Fruit fly (Drosophila melanogaster): ENCODE results near the gene Myo61F.

The Myo61F gene

DNA sequence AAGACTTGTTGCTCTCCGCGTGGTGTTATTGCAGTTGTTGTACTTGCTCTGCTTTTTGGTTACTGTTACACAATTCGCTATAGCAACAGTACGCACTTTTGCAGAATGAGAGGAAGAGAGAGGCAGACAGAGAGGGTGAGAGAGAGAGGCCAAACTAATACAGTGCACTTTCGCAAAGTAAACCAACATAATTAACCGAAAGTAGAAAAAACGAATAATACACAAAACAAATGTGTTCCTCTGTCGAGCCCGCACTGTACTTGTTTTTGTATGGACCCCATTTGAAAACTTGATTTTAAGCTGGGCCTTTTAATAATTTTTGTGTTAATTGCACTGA is 17.1 kb downstream of the Myo61F start (continued):
- TF ChIP-seq prd (optimal IDR thresholded peaks at IDR 0.05): no peak
- TF ChIP-seq prd (GFP tag; IDR thresholded peaks at IDR 0.05): peak; percentile 69
- TF ChIP-seq CG32767 (GFP tag; IDR thresholded peaks at IDR 0.05): no peak
- no peak for TF ChIP-seq croc (GFP tag; conservative IDR thresholded peaks at IDR 0.05)
- no peak for TF ChIP-seq bcd (GFP tag; optimal IDR thresholded peaks at IDR 0.05)
- TF ChIP-seq Oli (tag; optimal IDR thresholded peaks at IDR 0.05): peak; percentile 26
- TF ChIP-seq CG4617 (GFP tag; optimal IDR thresholded peaks at IDR 0.05; ENCODE audit: borderline replicate concordance): no peak
- TF ChIP-seq CG12071 (GFP tag; optimal IDR thresholded peaks at IDR 0.05): peak; percentile 58
- peak; percentile 72 for TF ChIP-seq Dbx (GFP tag; IDR thresholded peaks at IDR 0.05)
- TF ChIP-seq hkb (optimal IDR thresholded peaks at IDR 0.05): no peak
- peak; percentile 73 for TF ChIP-seq hkb (GFP tag; IDR thresholded peaks at IDR 0.05)
- TF ChIP-seq CG6683 (GFP tag; optimal IDR thresholded peaks at IDR 0.05): no peak
- TF ChIP-seq Fer1 (GFP tag; optimal IDR thresholded peaks at IDR 0.05): peak; percentile 66
- no peak for TF ChIP-seq Dip3 (GFP tag; optimal IDR thresholded peaks at IDR 0.05)
- TF ChIP-seq zfh1 (GFP tag; IDR thresholded peaks at IDR 0.05): peak; percentile 70; the same call in 2 of the 3 replicates
- peak; percentile 51; the same call in 1 of the 3 replicates for TF ChIP-seq CG11456 (GFP tag; IDR thresholded peaks at IDR 0.05)
- TF ChIP-seq vvl (GFP tag; IDR thresholded peaks at IDR 0.05): peak; percentile 79
- no peak for TF ChIP-seq CG15011 (GFP tag; optimal IDR thresholded peaks at IDR 0.05)
- TF ChIP-seq Ptx1 (GFP tag; IDR thresholded peaks at IDR 0.05): peak; percentile 65
- no peak for TF ChIP-seq sd (tag; optimal IDR thresholded peaks at IDR 0.05)
- TF ChIP-seq CG16779 (GFP tag; IDR thresholded peaks at IDR 0.05): no peak
- TF ChIP-seq Hmr (GFP tag; optimal IDR thresholded peaks at IDR 0.05): peak; percentile 67
- peak; percentile 61; the same call in 1 of the 2 replicates for TF ChIP-seq Rx (GFP tag; IDR thresholded peaks at IDR 0.05)
- peak; percentile 75 to 91 for TF ChIP-seq Trl (optimal IDR thresholded peaks at IDR 0.05)
- TF ChIP-seq Trl (GFP tag; optimal IDR thresholded peaks at IDR 0.05): peak; percentile 57
- TF ChIP-seq Max (GFP tag; optimal IDR thresholded peaks at IDR 0.05): peak; percentile 4
- TF ChIP-seq CG7786 (GFP tag; optimal IDR thresholded peaks at IDR 0.05): peak; percentile 49
- no peak for TF ChIP-seq repo (GFP tag; optimal IDR thresholded peaks at IDR 0.05)
- no peak for TF ChIP-seq Tbp (GFP tag; optimal IDR thresholded peaks at IDR 0.05)
- no peak for TF ChIP-seq Chrac-16 (GFP tag; optimal IDR thresholded peaks at IDR 0.05)
- peak; percentile 25 for TF ChIP-seq cwo (GFP tag; optimal IDR thresholded peaks at IDR 0.05)
- TF ChIP-seq HLH4C (GFP tag; IDR thresholded peaks at IDR 0.05; ENCODE audit: partially characterized antibody): no peak
- TF ChIP-seq Kr (GFP tag; optimal IDR thresholded peaks at IDR 0.05): no peak
- TF ChIP-seq CG6689 (GFP tag; IDR thresholded peaks at IDR 0.05): peak; percentile 58
- no peak for TF ChIP-seq CG42726 (GFP tag; IDR thresholded peaks at IDR 0.05; ENCODE audit: partially characterized antibody)
- no peak for TF ChIP-seq CTCF (GFP tag; optimal IDR thresholded peaks at IDR 0.05)
- peak; percentile 74; the same call in 2 of the 3 replicates for TF ChIP-seq ci (GFP tag; IDR thresholded peaks at IDR 0.05)
- TF ChIP-seq CG31365 (tag; optimal IDR thresholded peaks at IDR 0.05): peak; percentile 7
- peak; percentile 20; the same call in 1 of the 2 replicates for TF ChIP-seq CG11696 (GFP tag; IDR thresholded peaks at IDR 0.05)
- TF ChIP-seq CG14050 (GFP tag; IDR thresholded peaks at IDR 0.05): peak; percentile 38; the same call in 2 of the 3 replicates
- TF ChIP-seq CG7987 (GFP tag; optimal IDR thresholded peaks at IDR 0.05): no peak
- TF ChIP-seq wor (GFP tag; IDR thresholded peaks at IDR 0.05): no peak
- TF ChIP-seq CG12744 (GFP tag; optimal IDR thresholded peaks at IDR 0.05): no peak
- no peak for TF ChIP-seq CG5180 (GFP tag; optimal IDR thresholded peaks at IDR 0.05)
- TF ChIP-seq Ets97D (GFP tag; optimal IDR thresholded peaks at IDR 0.05): no peak
- TF ChIP-seq MESR4 (GFP tag; optimal IDR thresholded peaks at IDR 0.05): no peak
- no peak for TF ChIP-seq CG10543 (GFP tag; optimal IDR thresholded peaks at IDR 0.05)
- no peak for TF ChIP-seq CG3995 (GFP tag; optimal IDR thresholded peaks at IDR 0.05)
- TF ChIP-seq CG7745 (tag; optimal IDR thresholded peaks at IDR 0.05): no peak
- no peak for TF ChIP-seq twi (tag; optimal IDR thresholded peaks at IDR 0.05)
- TF ChIP-seq CG17328 (GFP tag; IDR thresholded peaks at IDR 0.05): 0 out of 2 replicates have a peak, but pooled peaks have one; percentile 53
- TF ChIP-seq ftz-f1 (GFP tag; optimal IDR thresholded peaks at IDR 0.05): no peak
- no peak for TF ChIP-seq slou (GFP tag; optimal IDR thresholded peaks at IDR 0.05)

Measured in whole organism, embryonic.